Worm (Caenorhabditis elegans): ENCODE data around the gene irld-44.

irld-44 gene

DNA sequence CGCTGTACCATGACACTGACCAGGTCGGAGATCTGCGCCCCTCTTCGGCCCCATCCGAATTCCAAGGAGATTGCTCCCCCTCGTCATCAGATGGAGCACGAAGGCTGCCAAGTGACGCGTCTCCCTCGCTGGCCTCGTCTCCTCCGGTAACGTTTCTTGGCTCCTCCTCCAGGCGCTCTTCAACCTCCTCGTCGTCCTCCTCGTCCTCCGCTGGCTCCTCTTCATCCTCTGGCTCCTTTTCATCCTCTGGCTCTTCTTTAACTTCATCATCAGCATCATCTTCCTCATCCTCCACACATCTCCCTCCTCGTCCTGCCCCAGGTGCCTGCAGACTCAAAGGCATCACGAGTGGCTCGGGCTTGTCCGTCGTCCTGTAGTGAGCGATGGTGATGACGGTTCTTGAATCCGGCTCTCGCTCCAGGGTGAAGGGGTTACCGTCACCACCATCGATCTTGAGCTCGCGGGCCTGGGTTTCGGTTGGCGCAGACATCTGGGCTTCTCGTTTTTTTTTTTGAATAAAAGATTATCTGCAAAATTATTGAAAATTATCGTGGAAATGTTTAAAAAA is 48.2 kb downstream of the irld-44 start:
- TF ChIP-seq hlh-30 (tag; optimal IDR thresholded peaks at IDR 0.05; ENCODE audit: insufficient read depth) (no peak), ets-4 (tag; optimal IDR thresholded peaks at IDR 0.05) (no peak), che-1 (tag; optimal IDR thresholded peaks at IDR 0.05) (no peak), ceh-9 (tag; optimal IDR thresholded peaks at IDR 0.05) (no peak), unc-86 (tag; optimal IDR thresholded peaks at IDR 0.05) (no peak), sox-4 (tag; optimal IDR thresholded peaks at IDR 0.05) (no peak), hlh-6 (tag; optimal IDR thresholded peaks at IDR 0.05) (no peak), hlh-15 (tag; optimal IDR thresholded peaks at IDR 0.05) (no peak)

DNA sequence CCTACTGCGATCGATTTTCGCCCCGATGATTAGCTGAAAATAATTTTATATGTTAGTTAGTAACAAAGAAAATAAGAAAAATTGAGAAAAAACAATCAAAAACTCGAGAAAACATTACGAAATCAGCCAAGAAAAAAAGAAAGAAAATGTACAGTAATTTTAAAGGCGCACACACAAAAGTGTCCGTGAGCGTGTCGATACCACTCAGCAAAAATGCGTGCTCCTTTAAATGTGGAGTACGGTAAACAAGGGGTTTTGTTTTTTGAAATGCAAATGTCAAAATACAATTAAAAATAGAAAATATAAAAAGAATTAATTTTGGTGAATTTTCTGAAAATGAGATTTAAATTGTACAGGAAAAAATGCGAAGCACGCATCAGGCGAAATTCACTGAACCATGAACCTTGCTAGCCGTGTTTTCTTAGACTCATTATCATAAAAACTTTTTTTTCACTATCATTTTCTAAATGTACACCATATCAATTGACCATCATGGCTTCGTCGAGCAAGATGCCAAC is 50.5 kb downstream of the irld-44 start, which contains the start of gene srw-90:
Gene srw-90, plus strand, starts transcription at position 468 of the 518 bp plus-strand sequence.
- no peak for TF ChIP-seq che-1 (tag; optimal IDR thresholded peaks at IDR 0.05)
- TF ChIP-seq F13H6.1 (tag; optimal IDR thresholded peaks at IDR 0.05) = no peak
- TF ChIP-seq elt-4 (tag; optimal IDR thresholded peaks at IDR 0.05) = no peak
- no peak for TF ChIP-seq zip-5 (tag; optimal IDR thresholded peaks at IDR 0.05)
- no peak for TF ChIP-seq hlh-15 (tag; optimal IDR thresholded peaks at IDR 0.05)
- no peak for TF ChIP-seq ceh-2 (tag; optimal IDR thresholded peaks at IDR 0.05)
- TF ChIP-seq ceh-22 (tag; optimal IDR thresholded peaks at IDR 0.05) = no peak
- no peak for TF ChIP-seq ceh-18 (tag; optimal IDR thresholded peaks at IDR 0.05)
- no peak for TF ChIP-seq ceh-48 (tag; optimal IDR thresholded peaks at IDR 0.05)
- TF ChIP-seq ets-4 (tag; optimal IDR thresholded peaks at IDR 0.05) = no peak
